Worm (Caenorhabditis elegans) whole organism, L4/young adult: ENCODE data around the gene B0001.7.

ENCODE experiments used
- W03F9.2 ChIP-seq: fragments of 150-350 bp; optimal IDR thresholded peaks from 2 replicates; lab custom pipeline; 2014; ENCODE audit warnings: missing biosample characterization, missing genetic modification characterization
- dao-5 ChIP-seq: sonication (generic microtip); optimal IDR thresholded peaks from 2 replicates; lab custom pipeline; 2016; ENCODE audit warnings: missing genotype, missing genetic modification characterization, moderate library complexity, missing compliant biosample characterization
- him-1 ChIP-seq: sonication (generic microtip); optimal IDR thresholded peaks from 2 replicates; lab custom pipeline; 2016; ENCODE audit warnings: missing genotype, missing genetic modification reagents, missing genetic modification characterization, missing compliant biosample characterization

- TF ChIP-seq dao-5 (tag; lab: Kevin White, UChicago), result no peak
- no peak for TF ChIP-seq him-1 (tag; lab: Kevin White, UChicago)
- no peak for TF ChIP-seq W03F9.2
Observed at ce11 chrIV:12133776-12134175, 20.3 kb downstream of the B0001.7 start.
